Worm (Caenorhabditis elegans) whole organism, mixed stage, embryonic: Measurements from ENCODE around the gene Y69A2AR.22.

Experiments used
- ceh-83 ChIP-seq: fragments of 200-800 bp; sonication (Bioruptor generic); optimal IDR thresholded peaks from 2 replicates; lab custom pipeline; 2018; ENCODE audit warnings: mild to moderate bottlenecking, missing genetic modification characterization, missing compliant biosample characterization
- elt-3 ChIP-seq: fragments of 150-350 bp; optimal IDR thresholded peaks from 2 replicates; lab custom pipeline; 2014; ENCODE audit warnings: missing biosample characterization, missing genetic modification characterization
- lin-13 ChIP-seq: fragments of 150-350 bp; optimal IDR thresholded peaks from 2 replicates; lab custom pipeline; 2014; ENCODE audit warnings: missing biosample characterization, missing genetic modification characterization
- mep-1 ChIP-seq: fragments of 150-350 bp; optimal IDR thresholded peaks from 2 replicates; lab custom pipeline; 2017; ENCODE audit warnings: missing biosample characterization, missing genetic modification reagents, missing genetic modification characterization, inconsistent platforms
- nhr-12 ChIP-seq: fragments of 150-350 bp; optimal IDR thresholded peaks from 2 replicates; lab custom pipeline; 2014; ENCODE audit warnings: missing biosample characterization, missing genetic modification characterization
- snpc-4 ChIP-seq: fragments of 150-350 bp; optimal IDR thresholded peaks from 2 replicates; lab custom pipeline; 2014; ENCODE audit warnings: missing biosample characterization, missing genetic modification characterization
- unc-62 ChIP-seq: fragments of 150-350 bp; optimal IDR thresholded peaks from 2 replicates; lab custom pipeline; 2014; ENCODE audit warnings: missing biosample characterization, missing genetic modification reagents, missing genetic modification characterization
- ztf-11 ChIP-seq: fragments of 150-350 bp; optimal IDR thresholded peaks from 2 replicates; lab custom pipeline; 2014; ENCODE audit warnings: missing biosample characterization, missing genetic modification characterization

- TF ChIP-seq nhr-12 (tag; lab: Kevin White, UChicago) (no peak), ztf-11 (tag; lab: Kevin White, UChicago) (no peak), snpc-4 (no peak), unc-62 (no peak), mep-1 (no peak), elt-3 (tag; lab: Kevin White, UChicago) (no peak), ceh-83 (GFP tag; lab: Kevin White, UChicago) (no peak), lin-13 (tag; lab: Kevin White, UChicago) (no peak)
These were observed 30.0 kb upstream of the Y69A2AR.22 start for ce11 chrIV:2537741-2538140.
